Worm (Caenorhabditis elegans): ENCODE results near the gene srh-301.

DNA sequence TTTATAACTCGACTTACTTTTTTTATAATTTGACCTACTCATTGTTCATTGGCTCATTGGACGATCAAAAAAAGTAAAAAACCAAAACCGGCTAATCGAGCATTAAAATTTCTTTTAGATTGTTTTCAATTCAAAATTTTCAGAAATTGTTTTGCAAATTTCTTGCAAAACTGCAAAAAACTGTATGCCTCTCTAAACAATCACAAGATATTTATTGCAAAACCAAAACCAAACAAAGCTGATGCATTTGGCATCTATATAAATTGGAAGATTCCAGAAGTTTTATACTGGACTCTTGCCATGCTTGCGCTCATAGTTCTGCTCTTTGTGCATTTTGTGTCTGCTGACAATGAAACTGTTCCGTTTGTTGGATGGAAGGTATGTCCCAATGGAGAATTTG is 47.1 kb upstream of the srh-301 start, which contains the start of gene C47A10.12:
- TF ChIP-seq ceh-39 (tag; optimal IDR thresholded peaks at IDR 0.05) (no peak), lin-32 (GFP tag; optimal IDR thresholded peaks at IDR 0.05) (no peak), nhr-2 (tag; optimal IDR thresholded peaks at IDR 0.05) (no peak), elt-1 (tag; optimal IDR thresholded peaks at IDR 0.05; ENCODE audit: borderline replicate concordance, insufficient read depth) (no peak), zip-8 (tag; optimal IDR thresholded peaks at IDR 0.05) (no peak)

Data from whole organism, mixed stage, embryonic.